Worm (Caenorhabditis elegans) whole organism, L4 larva: ENCODE data around the gene F10E9.1.

Experiments
- D1046.2 ChIP-seq: fragments of 200-800 bp; sonication (Bioruptor generic); IDR thresholded peaks from 2 replicates; pipeline ENCODE4 v1.3.6; 2022; ENCODE audit warnings: missing genetic modification characterization, missing compliant biosample characterization
- F26F4.8 ChIP-seq: fragments of 200-800 bp; sonication (Bioruptor generic); conservative IDR thresholded peaks from 2 replicates; pipeline ENCODE4 v1.3.6; 2022; ENCODE audit warnings: missing genetic modification characterization, missing compliant biosample characterization
- R02D3.7 ChIP-seq: fragments of 150-350 bp; sonication (generic microtip); optimal IDR thresholded peaks from 3 replicates; lab custom pipeline; 2014; ENCODE audit warnings: missing biosample characterization, missing genetic modification characterization
- T20F7.1 ChIP-seq: fragments of 200-800 bp; sonication (Bioruptor generic); optimal IDR thresholded peaks from 2 replicates; lab custom pipeline; 2018; ENCODE audit warnings: mild to moderate bottlenecking, missing genetic modification characterization, missing compliant biosample characterization
- T26A8.4 ChIP-seq: fragments of 200-800 bp; sonication (Bioruptor generic); IDR thresholded peaks from 2 replicates; pipeline ENCODE4 v1.3.6; 2022; ENCODE audit warnings: missing genetic modification characterization, missing compliant biosample characterization
- Y105C5A.15 ChIP-seq: fragments of 200-800 bp; sonication (Bioruptor generic); IDR thresholded peaks from 2 replicates; pipeline ENCODE4 v1.3.6; 2022; ENCODE audit warnings: missing genetic modification characterization, missing compliant biosample characterization
- Y5F2A.4 ChIP-seq: fragments of 200-800 bp; sonication (Bioruptor generic); optimal IDR thresholded peaks from 2 replicates; lab custom pipeline; 2018; ENCODE audit warnings: mild to moderate bottlenecking, missing genetic modification characterization, missing compliant biosample characterization
- ZK546.5 ChIP-seq, 2 experiments: sonication (generic microtip); optimal IDR thresholded peaks; 2 replicates each; lab custom pipeline; 2017; ENCODE audit warnings: missing biosample characterization in 2 of 2, missing genetic modification characterization in 2 of 2
- aha-1 ChIP-seq: fragments of 150-350 bp; peaks from one replicate; lab custom pipeline; 2014; ENCODE audit warnings: missing biosample characterization, missing genetic modification characterization
- ama-1 ChIP-seq: fragments of 150-350 bp; optimal IDR thresholded peaks from 2 replicates; lab custom pipeline; 2014; ENCODE audit warnings: inconsistent platforms, mixed read lengths
- arid-1 ChIP-seq: fragments of 200-800 bp; sonication (Bioruptor generic); conservative IDR thresholded peaks from 2 replicates; pipeline ENCODE4 v1.3.6; 2022; ENCODE audit warnings: missing genetic modification reagents, missing genetic modification characterization, missing compliant biosample characterization
- ceh-20 ChIP-seq: fragments of 200-800 bp; sonication (Bioruptor generic); IDR thresholded peaks from 2 replicates; pipeline ENCODE4 v1.3.6; 2022; ENCODE audit warnings: missing genetic modification reagents, missing genetic modification characterization, missing compliant biosample characterization
- ces-1 ChIP-seq: fragments of 150-350 bp; sonication (generic microtip); optimal IDR thresholded peaks from 4 replicates; lab custom pipeline; 2014; ENCODE audit warnings: missing biosample characterization, missing genetic modification reagents, missing genetic modification characterization
- daf-12 ChIP-seq: fragments of 150-350 bp; optimal IDR thresholded peaks from 2 replicates; lab custom pipeline; 2014; ENCODE audit warnings: missing biosample characterization, missing genetic modification reagents, missing genetic modification characterization
- daf-16 ChIP-seq, 3 experiments: sonication (generic microtip); optimal IDR thresholded peaks; 2 replicates each; lab custom pipeline; 2016 to 2017; ENCODE audit warnings: missing genetic modification characterization in 3 of 3, missing genetic modification reagents in 3 of 3, mild to moderate bottlenecking in 2 of 3, missing compliant biosample characterization in 2 of 3, missing biosample characterization in 1 of 3, moderate library complexity in 1 of 3
- daf-8 ChIP-seq: fragments of 200-800 bp; sonication (Bioruptor generic); IDR thresholded peaks from 2 replicates; pipeline ENCODE4 v1.3.6; 2022; ENCODE audit warnings: missing genetic modification characterization, missing compliant biosample characterization
- dpl-1 ChIP-seq: fragments of 150-350 bp; optimal IDR thresholded peaks from 2 replicates; lab custom pipeline; 2014; ENCODE audit warnings: missing biosample characterization, missing genetic modification reagents, missing genetic modification characterization
- duxl-1 ChIP-seq: sonication (generic microtip); optimal IDR thresholded peaks from 2 replicates; lab custom pipeline; 2016; ENCODE audit warnings: mild to moderate bottlenecking, missing genetic modification characterization, moderate library complexity, missing compliant biosample characterization; ENCODE audit not compliant: poor library complexity
- dve-1 ChIP-seq: sonication (generic microtip); optimal IDR thresholded peaks from 2 replicates; lab custom pipeline; 2017; ENCODE audit warnings: antibody characterized with exemption, mild to moderate bottlenecking, missing genetic modification characterization, missing compliant biosample characterization; ENCODE audit not compliant: insufficient read depth
- egl-27 ChIP-seq: sonication (generic microtip); optimal IDR thresholded peaks from 3 replicates; lab custom pipeline; 2017; ENCODE audit warnings: missing biosample characterization, missing genetic modification reagents, missing genetic modification characterization
- egl-43 ChIP-seq: fragments of 200-800 bp; sonication (Bioruptor generic); IDR thresholded peaks from 2 replicates; pipeline ENCODE4 v1.3.6; 2022; ENCODE audit warnings: missing genetic modification reagents, missing genetic modification characterization, missing compliant biosample characterization
- hlh-30 ChIP-seq: sonication (generic microtip); optimal IDR thresholded peaks from 2 replicates; lab custom pipeline; 2017; ENCODE audit warnings: antibody characterized with exemption, mild to moderate bottlenecking, missing genetic modification characterization, missing compliant biosample characterization; ENCODE audit not compliant: insufficient read depth
- lin-13 ChIP-seq: fragments of 150-350 bp; optimal IDR thresholded peaks from 2 replicates; lab custom pipeline; 2014; ENCODE audit warnings: missing biosample characterization, missing genetic modification reagents, missing genetic modification characterization
- lin-15B ChIP-seq: fragments of 150-350 bp; sonication (generic microtip); optimal IDR thresholded peaks from 3 replicates; lab custom pipeline; 2014; ENCODE audit warnings: missing biosample characterization, missing genetic modification characterization
- lin-39 ChIP-seq: fragments of 150-350 bp; optimal IDR thresholded peaks from 2 replicates; lab custom pipeline; 2014; ENCODE audit warnings: missing biosample characterization, missing genetic modification reagents, missing genetic modification characterization
- lir-3 ChIP-seq: sonication (generic microtip); optimal IDR thresholded peaks from 2 replicates; lab custom pipeline; 2016; ENCODE audit warnings: mild to moderate bottlenecking, missing genetic modification characterization, missing compliant biosample characterization
- lsy-2 ChIP-seq, 2 experiments: fragments of 150-350 bp in 1 of 2; sonication (generic microtip) in 1 of 2; optimal IDR thresholded peaks; 2 replicates each; lab custom pipeline; 2014 to 2017; ENCODE audit warnings: missing biosample characterization in 2 of 2, missing genetic modification characterization in 2 of 2
- madf-9 ChIP-seq: fragments of 200-800 bp; sonication (Bioruptor generic); conservative IDR thresholded peaks from 2 replicates; pipeline ENCODE4 v1.3.6; 2022; ENCODE audit warnings: missing genetic modification reagents, missing genetic modification characterization, missing compliant biosample characterization
- mep-1 ChIP-seq: fragments of 150-350 bp; sonication (generic microtip); optimal IDR thresholded peaks from 3 replicates; lab custom pipeline; 2014; ENCODE audit warnings: missing biosample characterization, missing genetic modification characterization
- nhr-10 ChIP-seq: fragments of 150-350 bp; optimal IDR thresholded peaks from 2 replicates; lab custom pipeline; 2014; ENCODE audit warnings: missing biosample characterization, missing genetic modification characterization
- nhr-102 ChIP-seq: sonication (generic microtip); optimal IDR thresholded peaks from 2 replicates; lab custom pipeline; 2016; ENCODE audit warnings: mild to moderate bottlenecking, missing genetic modification characterization, moderate library complexity, missing compliant biosample characterization
- nhr-11 ChIP-seq: fragments of 150-350 bp; optimal IDR thresholded peaks from 2 replicates; lab custom pipeline; 2014; ENCODE audit warnings: missing biosample characterization, missing genetic modification characterization
- nhr-237 ChIP-seq: sonication (generic microtip); optimal IDR thresholded peaks from 2 replicates; lab custom pipeline; 2017; ENCODE audit warnings: missing biosample characterization, missing genetic modification characterization
- nhr-28 ChIP-seq: fragments of 150-350 bp; optimal IDR thresholded peaks from 2 replicates; lab custom pipeline; 2014; ENCODE audit warnings: missing biosample characterization, missing genetic modification characterization
- nhr-41 ChIP-seq: fragments of 200-800 bp; sonication (Bioruptor generic); IDR thresholded peaks from 2 replicates; pipeline ENCODE4 v1.3.6; 2022; ENCODE audit warnings: missing genetic modification reagents, missing genetic modification characterization, missing compliant biosample characterization
- nhr-48 ChIP-seq: sonication (generic microtip); optimal IDR thresholded peaks from 2 replicates; lab custom pipeline; 2016; ENCODE audit warnings: mild to moderate bottlenecking, missing genetic modification characterization, missing compliant biosample characterization
- nhr-76 ChIP-seq: fragments of 150-350 bp; optimal IDR thresholded peaks from 2 replicates; lab custom pipeline; 2014; ENCODE audit warnings: missing biosample characterization, missing genetic modification characterization
- php-3 ChIP-seq: fragments of 200-800 bp; sonication (Bioruptor generic); IDR thresholded peaks from 2 replicates; pipeline ENCODE4 v1.3.6; 2022; ENCODE audit warnings: missing genetic modification reagents, missing genetic modification characterization, missing compliant biosample characterization
- pqm-1 ChIP-seq: sonication (generic microtip); optimal IDR thresholded peaks from 2 replicates; lab custom pipeline; 2017; ENCODE audit warnings: missing biosample characterization, missing genetic modification characterization
- rbr-2 ChIP-seq: sonication (generic microtip); optimal IDR thresholded peaks from 2 replicates; lab custom pipeline; 2016; ENCODE audit warnings: missing genotype, missing genetic modification characterization, missing compliant biosample characterization
- sdz-12 ChIP-seq: fragments of 200-800 bp; sonication (Bioruptor generic); optimal IDR thresholded peaks from 2 replicates; lab custom pipeline; 2018; ENCODE audit warnings: mild to moderate bottlenecking, missing genetic modification characterization, missing compliant biosample characterization
- tag-97 ChIP-seq: fragments of 200-800 bp; sonication (Bioruptor generic); IDR thresholded peaks from 2 replicates; pipeline ENCODE4 v1.3.6; 2022; ENCODE audit warnings: missing genetic modification characterization, missing compliant biosample characterization
- tra-1 ChIP-seq: fragments of 200-800 bp; sonication (Bioruptor generic); IDR thresholded peaks from 2 replicates; pipeline ENCODE4 v1.3.6; 2022; ENCODE audit warnings: missing genetic modification reagents, missing genetic modification characterization, missing compliant biosample characterization
- unc-130 ChIP-seq: sonication (generic microtip); optimal IDR thresholded peaks from 2 replicates; lab custom pipeline; 2016; ENCODE audit warnings: missing genetic modification reagents, missing genetic modification characterization, missing compliant biosample characterization
- unc-62 ChIP-seq, 3 experiments: fragments of 150-350 bp in 1 of 3; sonication (generic microtip); optimal IDR thresholded peaks in 2 of 3; peaks in 1 of 3; 1 replicate in 1 of 3; 2 replicates in 2 of 3; lab custom pipeline; 2014 to 2017; ENCODE audit warnings: missing biosample characterization in 3 of 3, missing genetic modification characterization in 3 of 3, missing genetic modification reagents in 3 of 3, missing genotype in 1 of 3
- zfp-3 ChIP-seq: fragments of 200-800 bp; sonication (Bioruptor generic); conservative IDR thresholded peaks from 2 replicates; pipeline ENCODE4 v1.3.6; 2022; ENCODE audit warnings: missing genetic modification reagents, missing genetic modification characterization, missing compliant biosample characterization

Gene F10E9.1

DNA sequence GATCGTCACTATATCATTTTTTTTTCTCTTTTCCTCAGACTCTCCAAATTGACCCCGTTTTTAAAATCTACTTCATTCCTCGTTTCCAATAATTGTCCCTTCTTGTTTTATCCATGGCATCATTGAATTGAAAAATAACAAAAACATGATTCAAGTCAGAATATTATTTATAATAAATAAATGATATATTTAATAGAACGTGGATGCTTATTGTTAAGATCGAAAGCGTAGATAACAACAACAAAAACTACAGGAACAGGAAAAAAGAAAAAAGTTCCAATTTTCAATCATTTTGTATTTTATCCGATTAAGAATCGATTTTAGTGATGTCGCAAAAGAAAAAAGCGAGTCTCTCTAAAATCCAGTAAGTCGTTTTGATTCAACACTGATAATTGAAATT lies 10.6 kb upstream of the F10E9.1 start, which contains the start of gene F10E9.2:
TSS of gene F10E9.2 (plus strand) at position 301 of the 400 bp plus-strand sequence.
- TF ChIP-seq nhr-48 (tag; lab: Kevin White, UChicago), result no peak
- peak; percentile 2 for TF ChIP-seq mep-1 (tag; lab: Kevin White, UChicago)

DNA sequence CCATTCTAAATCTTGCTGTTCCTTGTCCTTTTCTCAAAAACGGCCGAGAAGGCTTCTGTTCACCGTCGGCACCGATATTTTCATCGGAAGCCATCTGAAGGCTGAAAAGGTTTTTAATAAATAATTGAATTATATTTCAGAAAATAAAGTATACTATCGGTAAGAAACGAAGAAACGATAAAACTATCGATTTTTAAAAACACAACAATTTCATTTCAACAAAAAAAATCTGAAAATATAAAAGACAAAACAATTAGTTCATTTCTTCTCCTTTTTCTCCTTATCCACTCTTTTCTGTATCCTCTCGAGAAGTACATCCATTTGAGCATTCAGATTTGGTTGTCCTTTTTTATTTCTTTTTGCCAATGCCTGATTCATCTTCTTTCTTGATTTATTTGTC lies 4.5 kb upstream of the F10E9.1 start, which contains the start of gene sas-4:
TSS of gene sas-4 (minus strand) at position 101 of the 400 bp plus-strand sequence.
- TF ChIP-seq D1046.2 (GFP tag; lab: Robert Waterston, UW), result no peak

ce11 chrIII:8319100-8319499 lies 3.9 kb upstream of the F10E9.1 start, which contains the start of gene F10E9.11:
F10E9.11 (minus strand) TSS chrIII:8319260.
- peak; percentile 4 for TF ChIP-seq nhr-28 (tag; lab: Kevin White, UChicago)
- TF ChIP-seq unc-130, result peak; percentile 96
- TF ChIP-seq nhr-76 (tag; lab: Kevin White, UChicago), result no peak
- peak; percentile 87 for TF ChIP-seq aha-1 (tag; lab: Kevin White, UChicago)
- TF ChIP-seq Y105C5A.15 (GFP tag; lab: Robert Waterston, UW), result no peak
- no peak for TF ChIP-seq lin-15B (tag; lab: Kevin White, UChicago)
- peak; percentile 13 for TF ChIP-seq nhr-102
- TF ChIP-seq duxl-1 (tag; lab: Kevin White, UChicago), result peak; percentile 57
- peak; percentile 28 to 88 for TF ChIP-seq lsy-2 (tag; optimal IDR thresholded peaks at IDR 0.05; lab: Kevin White, UChicago)
- no peak for TF ChIP-seq F26F4.8
- TF ChIP-seq pqm-1, result no peak
- peak; percentile 96 for TF ChIP-seq dpl-1 (GFP tag; lab: Kevin White, UChicago)
- no peak for TF ChIP-seq lin-39 (tag; lab: Kevin White, UChicago)
- no peak for TF ChIP-seq sdz-12 (GFP tag; lab: Kevin White, UChicago)
- peak; percentile 26; the same call in 1 of the 2 replicates for TF ChIP-seq ceh-20 (GFP tag; lab: Robert Waterston, UW)
- no peak for TF ChIP-seq ZK546.5 (tag; optimal IDR thresholded peaks at IDR 0.05; lab: Kevin White, UChicago)
- TF ChIP-seq dve-1, result peak; percentile 72
- no peak for TF ChIP-seq php-3
- peak; percentile 46 for TF ChIP-seq rbr-2
- TF ChIP-seq hlh-30 (tag; lab: Kevin White, UChicago), result peak; percentile 57
- TF ChIP-seq ces-1 (GFP tag; lab: Kevin White, UChicago), result no peak
- TF ChIP-seq ama-1 (lab: Kevin White, UChicago), result no peak
- peak; percentile 22 for TF ChIP-seq lin-13
- TF ChIP-seq nhr-10 (tag; lab: Kevin White, UChicago), result no peak
- no peak for TF ChIP-seq zfp-3 (GFP tag; lab: Robert Waterston, UW)
- TF ChIP-seq tag-97 (GFP tag; lab: Robert Waterston, UW), result no peak
- TF ChIP-seq R02D3.7 (tag; lab: Kevin White, UChicago), result no peak
- peak; percentile 24 for TF ChIP-seq nhr-48 (tag; lab: Kevin White, UChicago)
- no peak for TF ChIP-seq daf-16 (GFP tag; optimal IDR thresholded peaks at IDR 0.05; lab: Kevin White, UChicago)
- no peak for TF ChIP-seq daf-16 (tag; optimal IDR thresholded peaks at IDR 0.05; lab: Kevin White, UChicago)
- 0 out of 2 replicates have a peak, but pooled peaks have one; percentile 20 for TF ChIP-seq tra-1
- TF ChIP-seq T26A8.4 (GFP tag; lab: Robert Waterston, UW), result peak; percentile 45; the same call in 1 of the 2 replicates
- TF ChIP-seq nhr-11, result peak; percentile 18
- TF ChIP-seq unc-62 (GFP tag; optimal IDR thresholded peaks at IDR 0.05 in 1 of 2; lab: Kevin White, UChicago), result peak in 1 of 2 experiments; percentile 17
- TF ChIP-seq unc-62 (tag; optimal IDR thresholded peaks at IDR 0.05; lab: Kevin White, UChicago), result no peak
- no peak for TF ChIP-seq lir-3 (tag; lab: Kevin White, UChicago)
- peak; percentile 73; the same call in 1 of the 2 replicates for TF ChIP-seq arid-1 (GFP tag; lab: Robert Waterston, UW)
- TF ChIP-seq daf-8 (GFP tag; lab: Robert Waterston, UW), result no peak
- TF ChIP-seq egl-27 (tag; lab: Kevin White, UChicago), result no peak
- no peak for TF ChIP-seq nhr-41
- no peak for TF ChIP-seq nhr-237
- TF ChIP-seq Y5F2A.4, result no peak
- TF ChIP-seq madf-9 (GFP tag; lab: Robert Waterston, UW), result peak; percentile 51; the same call in 1 of the 2 replicates
- TF ChIP-seq daf-12 (tag; lab: Kevin White, UChicago), result no peak
- peak; percentile 36 for TF ChIP-seq T20F7.1 (GFP tag; lab: Kevin White, UChicago)
- TF ChIP-seq egl-43 (GFP tag; lab: Robert Waterston, UW), result no peak
